Worm (Caenorhabditis elegans) whole organism, L4/young adult: ENCODE results near the gene ppat-1.

Source experiments
- W03F9.2 ChIP-seq: fragments of 150-350 bp; optimal IDR thresholded peaks from 2 replicates; lab custom pipeline; 2014; ENCODE audit warnings: missing biosample characterization, missing genetic modification characterization
- him-1 ChIP-seq: sonication (generic microtip); optimal IDR thresholded peaks from 2 replicates; lab custom pipeline; 2016; ENCODE audit warnings: missing genotype, missing genetic modification reagents, missing genetic modification characterization, missing compliant biosample characterization

- TF ChIP-seq W03F9.2 (tag; lab: Kevin White, UChicago) (no peak), him-1 (tag; lab: Kevin White, UChicago) (no peak)
Observed at ce11 chrIII:4734056-4734455, 45.0 kb downstream of the ppat-1 start, which contains the start of gene F17C8.9.
